Worm (Caenorhabditis elegans) whole organism, young adult: ENCODE data around the gene T16G1.6.
"Not testable (repeated sequence)": the region's sequence is repeated elsewhere in the genome, so short reads cannot be mapped to it uniquely, and the experiment has no call there.

Source experiments
- B0035.1 ChIP-seq: sonication (generic microtip); optimal IDR thresholded peaks from 2 replicates; lab custom pipeline; 2016; ENCODE audit warnings: missing genetic modification characterization, mild to moderate bottlenecking, missing compliant biosample characterization, missing genotype, missing genetic modification reagents
- bed-2 ChIP-seq: fragments of 200-800 bp; sonication (Bioruptor generic); IDR thresholded peaks from 2 replicates; pipeline ENCODE4 v1.3.6; 2022; ENCODE audit warnings: missing genetic modification reagents, missing genetic modification characterization, missing compliant biosample characterization
- ceh-100 ChIP-seq: fragments of 200-800 bp; sonication (Bioruptor generic); IDR thresholded peaks from 2 replicates; pipeline ENCODE4 v1.3.6; 2022; ENCODE audit warnings: missing genetic modification reagents, missing genetic modification characterization, missing compliant biosample characterization
- hmg-20 ChIP-seq: fragments of 200-800 bp; sonication (Bioruptor generic); IDR thresholded peaks from 2 replicates; pipeline ENCODE4 v1.3.6; 2022; ENCODE audit warnings: missing genetic modification reagents, missing genetic modification characterization, missing compliant biosample characterization
- madf-10 ChIP-seq: sonication (generic microtip); optimal IDR thresholded peaks from 2 replicates; lab custom pipeline; 2016; ENCODE audit warnings: mild to moderate bottlenecking, missing genetic modification characterization, missing compliant biosample characterization
- pha-4 ChIP-seq: fragments of 150-350 bp; sonication (generic microtip); optimal IDR thresholded peaks from 2 replicates; lab custom pipeline; 2014; ENCODE audit warnings: missing biosample characterization, missing genetic modification reagents, missing genetic modification characterization
- snpc-4 ChIP-seq, 5 experiments: fragments of 150-350 bp in 1 of 5; sonication (generic microtip) in 4 of 5; optimal IDR thresholded peaks; 2 replicates each; lab custom pipeline; 2014 to 2018; ENCODE audit warnings: missing genetic modification characterization in 5 of 5, missing biosample characterization in 3 of 5, antibody characterized with exemption in 2 of 5, mild to moderate bottlenecking in 2 of 5, missing compliant biosample characterization in 2 of 5, missing genotype in 2 of 5, moderate library complexity in 2 of 5, missing genetic modification reagents in 1 of 5

ce11 chrV:12967925-12968327, 31.0 kb upstream of the T16G1.6 start, which contains the start of gene R186.8:
- TF ChIP-seq bed-2 (GFP tag; lab: Robert Waterston, UW); snpc-4 (GFP tag; optimal IDR thresholded peaks at IDR 0.05; lab: Kevin White, UChicago); pha-4; B0035.1 (tag; lab: Kevin White, UChicago); hmg-20: not testable (repeated sequence)
- TF ChIP-seq madf-10, result peak; percentile 15
- TF ChIP-seq snpc-4 (tag; optimal IDR thresholded peaks at IDR 0.05; lab: Kevin White, UChicago), result peak in 2 of 4 experiments; percentile 58 to 64
- peak; percentile 72 for TF ChIP-seq ceh-100 (GFP tag; lab: Robert Waterston, UW)
